Worm (Caenorhabditis elegans): Measurements from ENCODE around the gene F02E8.4.

F02E8.4 gene

ce11 chrX:4444843-4445242, 9.1 kb upstream of the F02E8.4 start (continued):
- TF ChIP-seq nhr-27 (tag; optimal IDR thresholded peaks at IDR 0.05) (no peak), bed-1 (GFP tag; IDR thresholded peaks at IDR 0.05) (no peak), die-1 (tag; optimal IDR thresholded peaks at IDR 0.05) (peak; percentile 85), lsl-1 (GFP tag; optimal IDR thresholded peaks at IDR 0.05) (no peak), fkh-3 (tag; optimal IDR thresholded peaks at IDR 0.05) (no peak), madf-8 (GFP tag; conservative IDR thresholded peaks at IDR 0.05) (no peak), F52B5.7 (tag; optimal IDR thresholded peaks at IDR 0.05) (peak; percentile 20), Y79H2A.3 (GFP tag; conservative IDR thresholded peaks at IDR 0.05) (no peak), rpc-1 (optimal IDR thresholded peaks at IDR 0.05) (peak; percentile 88), rpc-1 (tag; optimal IDR thresholded peaks at IDR 0.05) (peak; percentile 92), ztf-26 (tag; optimal IDR thresholded peaks at IDR 0.05) (peak; percentile 34), xnd-1 (tag; optimal IDR thresholded peaks at IDR 0.05) (no peak), mel-28 (tag; optimal IDR thresholded peaks at IDR 0.05; ENCODE audit: borderline replicate concordance) (no peak), lin-35 (GFP tag; optimal IDR thresholded peaks at IDR 0.05) (peak in 1 of 3 experiments; percentile 20), B0019.2 (GFP tag; conservative IDR thresholded peaks at IDR 0.05) (no peak), tbx-9 (tag; optimal IDR thresholded peaks at IDR 0.05; ENCODE audit: borderline replicate concordance) (no peak), rcor-1 (GFP tag; IDR thresholded peaks at IDR 0.05) (peak; percentile 55), egrh-3 (GFP tag; IDR thresholded peaks at IDR 0.05) (0 out of 2 replicates have a peak, but pooled peaks have one; percentile 17), F57C9.4 (tag; optimal IDR thresholded peaks at IDR 0.05) (no peak), lin-40 (tag; optimal IDR thresholded peaks at IDR 0.05) (no peak), let-607 (tag; optimal IDR thresholded peaks at IDR 0.05) (no peak)

- TF ChIP-seq zfh-2 (GFP tag; conservative IDR thresholded peaks at IDR 0.05) (0 out of 2 replicates have a peak, but pooled peaks have one; percentile 10), cebp-2 (GFP tag; IDR thresholded peaks at IDR 0.05) (no peak), F37B4.10 (GFP tag; IDR thresholded peaks at IDR 0.05) (0 out of 2 replicates have a peak, but pooled peaks have one; percentile 14)
Measured at ce11 chrX:4448283-4448682, 5.6 kb upstream of the F02E8.4 start, which contains the start of gene mltn-13. mltn-13 (minus strand) TSS chrX:4448383.

- TF ChIP-seq F57A8.1 (GFP tag; optimal IDR thresholded peaks at IDR 0.05) (no peak), unc-130 (GFP tag; optimal IDR thresholded peaks at IDR 0.05) (no peak), F57C9.4 (tag; optimal IDR thresholded peaks at IDR 0.05) (no peak), efl-1 (GFP tag; optimal IDR thresholded peaks at IDR 0.05) (peak; percentile 70), ztf-6 (GFP tag; IDR thresholded peaks at IDR 0.05) (no peak), madf-8 (GFP tag; conservative IDR thresholded peaks at IDR 0.05) (peak; percentile 16; the same call in 1 of the 2 replicates), aptf-3 (GFP tag; IDR thresholded peaks at IDR 0.05) (0 out of 2 replicates have a peak, but pooled peaks have one; percentile 62), him-1 (tag; optimal IDR thresholded peaks at IDR 0.05) (no peak), F23B12.7 (tag; optimal IDR thresholded peaks at IDR 0.05; ENCODE audit: insufficient read depth) (no peak), madf-6 (GFP tag; IDR thresholded peaks at IDR 0.05) (peak; percentile 54), die-1 (tag; optimal IDR thresholded peaks at IDR 0.05) (no peak), lin-26 (GFP tag; IDR thresholded peaks at IDR 0.05) (no peak), cebp-2 (GFP tag; IDR thresholded peaks at IDR 0.05) (no peak), B0019.2 (GFP tag; conservative IDR thresholded peaks at IDR 0.05) (no peak), tlf-1 (GFP tag; optimal IDR thresholded peaks at IDR 0.05) (no peak), lir-1 (GFP tag; conservative IDR thresholded peaks at IDR 0.05) (no peak), ZK185.1 (tag; optimal IDR thresholded peaks at IDR 0.05; ENCODE audit: poor library complexity, severe bottlenecking) (no peak), aptf-2 (GFP tag; conservative IDR thresholded peaks at IDR 0.05) (peak; percentile 94)
Measured at ce11 chrX:4451936-4452335, 2.0 kb upstream of the F02E8.4 start.
